Worm (Caenorhabditis elegans) whole organism, young adult: ENCODE data around the gene srr-8.

Experiments
- aptf-3 ChIP-seq: fragments of 200-800 bp; sonication (Bioruptor generic); IDR thresholded peaks from 2 replicates; pipeline ENCODE4 v1.3.6; 2022; ENCODE audit warnings: missing genetic modification characterization, missing compliant biosample characterization
- mcd-1 ChIP-seq: fragments of 200-800 bp; sonication (Bioruptor generic); IDR thresholded peaks from 2 replicates; pipeline ENCODE4 v1.3.6; 2022; ENCODE audit warnings: missing genetic modification reagents, missing genetic modification characterization, missing compliant biosample characterization
- nhr-120 ChIP-seq: fragments of 200-800 bp; sonication (Bioruptor generic); IDR thresholded peaks from 2 replicates; pipeline ENCODE4 v1.3.6; 2022; ENCODE audit warnings: missing genetic modification characterization, missing compliant biosample characterization
- pbrm-1 ChIP-seq: fragments of 200-800 bp; sonication (Bioruptor generic); IDR thresholded peaks from 2 replicates; pipeline ENCODE4 v1.3.6; 2022; ENCODE audit warnings: missing genetic modification reagents, missing genetic modification characterization, missing compliant biosample characterization
- tbx-9 ChIP-seq: sonication (generic microtip); optimal IDR thresholded peaks from 2 replicates; lab custom pipeline; 2016; ENCODE audit warnings: borderline replicate concordance, missing genetic modification characterization, inconsistent platforms, missing compliant biosample characterization

DNA sequence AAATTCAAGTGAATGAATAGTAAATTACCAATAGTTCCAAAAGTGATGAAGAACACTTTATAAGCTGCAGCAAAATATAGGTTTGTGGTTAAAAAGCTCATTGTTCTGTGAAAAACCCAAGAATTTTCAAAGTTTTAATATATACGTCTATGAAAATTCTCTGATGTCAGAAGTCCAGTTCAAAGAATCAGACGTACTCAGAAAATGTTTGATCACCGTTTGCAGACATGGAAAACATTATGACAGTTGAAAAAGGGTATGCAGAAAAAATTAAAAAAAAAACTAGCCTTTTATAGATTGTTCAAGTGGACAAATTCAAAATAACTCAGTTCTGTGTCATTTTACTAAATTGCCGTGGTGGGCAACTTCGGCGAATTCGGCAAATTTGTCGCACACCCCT lies 26.8 kb upstream of the srr-8 start, which contains the start of gene srsx-10:
- no peak for TF ChIP-seq nhr-120 (GFP tag; lab: Robert Waterston, UW)
- no peak for TF ChIP-seq tbx-9 (tag; lab: Kevin White, UChicago)
- TF ChIP-seq mcd-1 (GFP tag; lab: Robert Waterston, UW): no peak
- no peak for TF ChIP-seq aptf-3
- no peak for TF ChIP-seq pbrm-1 (GFP tag; lab: Robert Waterston, UW)
